Fruit fly (Drosophila melanogaster) whole organism, embryonic: ENCODE results near the gene scu.
A peak's percentile ranks its signal among the peaks of the same experiment; 100 is the strongest.

Experiments used
- Antp ChIP-seq: fragments of 200-800 bp; sonication (Bioruptor generic); optimal IDR thresholded peaks from 3 replicates; lab custom pipeline; 2016; ENCODE audit warnings: missing biosample characterization, missing genetic modification characterization
- CG10321 ChIP-seq: fragments of 200-800 bp; sonication (Bioruptor generic); IDR thresholded peaks from 2 replicates; pipeline ENCODE4 v1.3.6; 2022; ENCODE audit warnings: missing biosample characterization, missing genetic modification characterization
- CG10543 ChIP-seq: fragments of 200-800 bp; sonication (Bioruptor generic); optimal IDR thresholded peaks from 3 replicates; lab custom pipeline; 2017; ENCODE audit warnings: missing biosample characterization, mild to moderate bottlenecking, missing genetic modification characterization, moderate library complexity
- CG11247 ChIP-seq: fragments of 200-800 bp; sonication (Bioruptor generic); IDR thresholded peaks from 2 replicates; pipeline ENCODE4 v1.3.6; 2022; ENCODE audit warnings: missing biosample characterization, missing genetic modification characterization
- CG11696 ChIP-seq: fragments of 200-800 bp; sonication (Bioruptor generic); IDR thresholded peaks from 2 replicates; pipeline ENCODE4 v1.3.6; 2022; ENCODE audit warnings: missing biosample characterization, missing genetic modification characterization
- CG13424 ChIP-seq: fragments of 200-800 bp; sonication (Bioruptor generic); optimal IDR thresholded peaks from 2 replicates; lab custom pipeline; 2019; ENCODE audit warnings: missing biosample characterization, mild to moderate bottlenecking, missing genetic modification characterization, moderate library complexity
- CG14014 ChIP-seq: fragments of 200-800 bp; sonication (Bioruptor generic); IDR thresholded peaks from 2 replicates; pipeline ENCODE4 v1.3.6; 2022; ENCODE audit warnings: missing biosample characterization, missing genetic modification characterization
- CG14965 ChIP-seq: fragments of 200-800 bp; sonication (Bioruptor generic); optimal IDR thresholded peaks from 2 replicates; lab custom pipeline; 2016; ENCODE audit warnings: missing biosample characterization, missing genetic modification characterization, borderline replicate concordance
- CG2120 ChIP-seq: fragments of 200-800 bp; sonication (Bioruptor generic); optimal IDR thresholded peaks from 3 replicates; lab custom pipeline; 2016; ENCODE audit warnings: missing biosample characterization, missing genetic modification characterization
- CG2202 ChIP-seq: fragments of 200-800 bp; sonication (Bioruptor generic); optimal IDR thresholded peaks from 2 replicates; lab custom pipeline; 2018; ENCODE audit warnings: missing biosample characterization, mild to moderate bottlenecking, missing genetic modification characterization
- CG31365 ChIP-seq: fragments of 200-800 bp; sonication (Bioruptor generic); optimal IDR thresholded peaks from 2 replicates; lab custom pipeline; 2018; ENCODE audit warnings: missing biosample characterization, mild to moderate bottlenecking, missing genetic modification characterization
- CG33557 ChIP-seq: fragments of 200-800 bp; sonication (Bioruptor generic); optimal IDR thresholded peaks from 2 replicates; lab custom pipeline; 2019; ENCODE audit warnings: missing biosample characterization, mild to moderate bottlenecking, missing genetic modification characterization, moderate library complexity
- CG34422 ChIP-seq: fragments of 200-800 bp; sonication (Bioruptor generic); IDR thresholded peaks from 3 replicates; pipeline ENCODE4 v1.3.6; 2022; ENCODE audit warnings: missing biosample characterization, missing genetic modification characterization
- CG4820 ChIP-seq: fragments of 200-800 bp; sonication (Bioruptor generic); optimal IDR thresholded peaks from 3 replicates; lab custom pipeline; 2016; ENCODE audit warnings: missing biosample characterization, missing genetic modification characterization
- CG6689 ChIP-seq: fragments of 200-800 bp; sonication (Bioruptor generic); IDR thresholded peaks from 2 replicates; pipeline ENCODE4 v1.3.6; 2022; ENCODE audit warnings: missing biosample characterization, missing genetic modification characterization
- CG7271 ChIP-seq: fragments of 200-800 bp; sonication (Bioruptor generic); optimal IDR thresholded peaks from 2 replicates; lab custom pipeline; 2018; ENCODE audit warnings: missing biosample characterization, mild to moderate bottlenecking, missing genetic modification characterization, moderate library complexity
- CG7839 ChIP-seq: fragments of 200-800 bp; sonication (Bioruptor generic); optimal IDR thresholded peaks from 3 replicates; lab custom pipeline; 2018; ENCODE audit warnings: missing biosample characterization, mild to moderate bottlenecking, missing genetic modification characterization, moderate library complexity
- CG9876 ChIP-seq: fragments of 200-800 bp; sonication (Bioruptor generic); optimal IDR thresholded peaks from 2 replicates; lab custom pipeline; 2016; ENCODE audit warnings: missing biosample characterization, missing genetic modification characterization
- D ChIP-seq, 2 experiments: fragments of 200-800 bp in 1 of 2; fragments of >200 bp in 1 of 2; sonication (Bioruptor generic) in 1 of 2; optimal IDR thresholded peaks; 2 replicates in 1 of 2; 3 replicates in 1 of 2; lab custom pipeline; 2017; ENCODE audit warnings: mild to moderate bottlenecking in 1 of 2, missing biosample characterization in 1 of 2, missing genetic modification characterization in 1 of 2, missing genetic modification reagents in 1 of 2
- D19B ChIP-seq: fragments of 200-800 bp; sonication (Bioruptor generic); optimal IDR thresholded peaks from 2 replicates; lab custom pipeline; 2017; ENCODE audit warnings: missing biosample characterization, mild to moderate bottlenecking, missing genetic modification characterization
- Dll ChIP-seq: fragments of 200-800 bp; sonication (Bioruptor generic); IDR thresholded peaks from 4 replicates; pipeline ENCODE4 v1.3.6; 2022; ENCODE audit warnings: missing biosample characterization, missing genetic modification characterization; ENCODE audit not compliant: partially characterized antibody
- Doc2 ChIP-seq: fragments of 200-800 bp; sonication (Bioruptor generic); IDR thresholded peaks from 2 replicates; pipeline ENCODE4 v1.3.6; 2022; ENCODE audit warnings: missing biosample characterization, missing genetic modification characterization
- Lim3 ChIP-seq: fragments of 200-800 bp; sonication (Bioruptor generic); IDR thresholded peaks from 2 replicates; pipeline ENCODE4 v1.3.6; 2022; ENCODE audit warnings: missing biosample characterization, missing genetic modification characterization
- Mrtf ChIP-seq: fragments of 200-800 bp; sonication (Bioruptor generic); IDR thresholded peaks from 3 replicates; pipeline ENCODE4 v1.3.6; 2022; ENCODE audit warnings: missing biosample characterization, missing genetic modification characterization
- NK7.1 ChIP-seq: fragments of 200-800 bp; sonication (Bioruptor generic); optimal IDR thresholded peaks from 3 replicates; lab custom pipeline; 2016; ENCODE audit warnings: missing biosample characterization, missing genetic modification characterization
- Nf-YC ChIP-seq: fragments of 200-800 bp; optimal IDR thresholded peaks from 3 replicates; lab custom pipeline; 2019; ENCODE audit warnings: missing biosample characterization, mild to moderate bottlenecking, missing genetic modification characterization, moderate library complexity
- Oli ChIP-seq: fragments of 200-800 bp; sonication (Bioruptor generic); optimal IDR thresholded peaks from 2 replicates; lab custom pipeline; 2018; ENCODE audit warnings: missing biosample characterization, mild to moderate bottlenecking, missing genetic modification characterization, moderate library complexity
- Rfx ChIP-seq: fragments of 200-800 bp; sonication (Bioruptor generic); IDR thresholded peaks from 2 replicates; pipeline ENCODE4 v1.3.6; 2022; ENCODE audit warnings: missing biosample characterization, missing genetic modification characterization
- Sox102F ChIP-seq: fragments of 200-800 bp; sonication (Bioruptor generic); optimal IDR thresholded peaks from 2 replicates; lab custom pipeline; 2018; ENCODE audit warnings: missing biosample characterization, mild to moderate bottlenecking, missing genetic modification characterization, moderate library complexity
- Sry-β ChIP-seq: fragments of 200-800 bp; sonication (Bioruptor generic); optimal IDR thresholded peaks from 2 replicates; lab custom pipeline; 2018; ENCODE audit warnings: missing biosample characterization, mild to moderate bottlenecking, missing genetic modification characterization, moderate library complexity
- al ChIP-seq: fragments of 200-800 bp; sonication (Bioruptor generic); IDR thresholded peaks from 2 replicates; pipeline ENCODE4 v1.3.6; 2022; ENCODE audit warnings: missing biosample characterization, missing genetic modification characterization
- ap ChIP-seq: fragments of 200-800 bp; sonication (Bioruptor generic); IDR thresholded peaks from 2 replicates; pipeline ENCODE4 v1.3.6; 2022; ENCODE audit warnings: missing biosample characterization, missing genetic modification characterization
- ara ChIP-seq: fragments of 200-800 bp; sonication (Bioruptor generic); IDR thresholded peaks from 2 replicates; pipeline ENCODE4 v1.3.6; 2022; ENCODE audit warnings: missing biosample characterization, missing genetic modification characterization
- da ChIP-seq: fragments of 200-800 bp; sonication (Bioruptor generic); optimal IDR thresholded peaks from 2 replicates; lab custom pipeline; 2016; ENCODE audit warnings: missing biosample characterization, missing genetic modification characterization
- gfzf ChIP-seq: fragments of 200-800 bp; sonication (Bioruptor generic); optimal IDR thresholded peaks from 2 replicates; lab custom pipeline; 2016; ENCODE audit warnings: missing biosample characterization, mild to moderate bottlenecking, missing genetic modification characterization, moderate library complexity
- grau ChIP-seq: fragments of 200-800 bp; optimal IDR thresholded peaks from 3 replicates; lab custom pipeline; 2019; ENCODE audit warnings: missing biosample characterization, mild to moderate bottlenecking, missing genetic modification characterization, moderate library complexity
- gsb-n ChIP-seq: fragments of 200-800 bp; sonication (Bioruptor generic); optimal IDR thresholded peaks from 3 replicates; lab custom pipeline; 2018; ENCODE audit warnings: missing biosample characterization, mild to moderate bottlenecking, missing genetic modification characterization
- inv ChIP-seq: fragments of 200-800 bp; sonication (Bioruptor generic); IDR thresholded peaks from 2 replicates; pipeline ENCODE4 v1.3.6; 2022; ENCODE audit warnings: missing biosample characterization, missing genetic modification characterization; ENCODE audit not compliant: partially characterized antibody
- mirr ChIP-seq: fragments of 200-800 bp; sonication (Bioruptor generic); optimal IDR thresholded peaks from 3 replicates; lab custom pipeline; 2018; ENCODE audit warnings: missing biosample characterization, mild to moderate bottlenecking, missing genetic modification characterization
- nerfin-2 ChIP-seq: fragments of 200-800 bp; sonication (Bioruptor generic); IDR thresholded peaks from 2 replicates; pipeline ENCODE4 v1.3.6; 2022; ENCODE audit warnings: missing biosample characterization, missing genetic modification characterization; ENCODE audit not compliant: partially characterized antibody
- org-1 ChIP-seq: fragments of 200-800 bp; sonication (Bioruptor generic); optimal IDR thresholded peaks from 2 replicates; lab custom pipeline; 2017; ENCODE audit warnings: missing biosample characterization, missing genetic modification characterization
- otp ChIP-seq: fragments of 200-800 bp; sonication (Bioruptor generic); IDR thresholded peaks from 3 replicates; pipeline ENCODE4, ENCODE4 v1.3.6; 2022; ENCODE audit warnings: missing biosample characterization, missing genetic modification characterization
- pb ChIP-seq: fragments of 200-800 bp; sonication (Bioruptor generic); optimal IDR thresholded peaks from 3 replicates; lab custom pipeline; 2016; ENCODE audit warnings: missing biosample characterization, missing genetic modification characterization
- pita ChIP-seq: fragments of 200-800 bp; sonication (Bioruptor generic); optimal IDR thresholded peaks from 2 replicates; lab custom pipeline; 2017; ENCODE audit warnings: missing biosample characterization, mild to moderate bottlenecking, missing genetic modification characterization
- pros ChIP-seq: fragments of 200-800 bp; sonication (Bioruptor generic); optimal IDR thresholded peaks from 3 replicates; lab custom pipeline; 2019; ENCODE audit warnings: missing biosample characterization, mild to moderate bottlenecking, missing genetic modification characterization, moderate library complexity
- sens ChIP-seq: fragments of 200-800 bp; sonication (Bioruptor generic); peaks from one replicate; lab custom pipeline; 2016; ENCODE audit warnings: missing biosample characterization, missing genetic modification characterization
- sens-2 ChIP-seq: fragments of 200-800 bp; sonication (Bioruptor generic); IDR thresholded peaks from 2 replicates; pipeline ENCODE4 v1.3.6; 2022; ENCODE audit warnings: missing biosample characterization, missing genetic modification characterization
- trem ChIP-seq: fragments of 200-800 bp; optimal IDR thresholded peaks from 3 replicates; lab custom pipeline; 2019; ENCODE audit warnings: missing biosample characterization, mild to moderate bottlenecking, missing genetic modification characterization, moderate library complexity
- unpg ChIP-seq: fragments of 200-800 bp; sonication (Bioruptor generic); optimal IDR thresholded peaks from 3 replicates; lab custom pipeline; 2018; ENCODE audit warnings: missing biosample characterization, mild to moderate bottlenecking, missing genetic modification characterization, moderate library complexity
- usp ChIP-seq: fragments of >200 bp; optimal IDR thresholded peaks from 2 replicates; lab custom pipeline; 2017; ENCODE audit warnings: missing biosample characterization, missing genetic modification characterization

The scu gene

dm6 chrX:18092810-18093222 is 1.8 kb downstream of the scu start, which contains the start of gene RhoGAP16F (continued):
- peak; percentile 88 for TF ChIP-seq unpg (GFP tag; lab: Kevin White, UChicago)
- TF ChIP-seq grau, result peak; percentile 86
- peak; percentile 6 for TF ChIP-seq Sry-β (GFP tag; lab: Kevin White, UChicago)
- TF ChIP-seq da (GFP tag; lab: Kevin White, UChicago), result peak; percentile 9
- TF ChIP-seq sens, result peak; percentile 95
- TF ChIP-seq otp (GFP tag; lab: Robert Waterston, UW), result peak; percentile 71; the same call in 2 of the 3 replicates
- peak; percentile 22; the same call in 1 of the 2 replicates for TF ChIP-seq Lim3 (GFP tag; lab: Robert Waterston, UW)
- no peak for TF ChIP-seq pros
- TF ChIP-seq Sox102F, result peak; percentile 83
- no peak for TF ChIP-seq Dll
- peak; percentile 79 for TF ChIP-seq CG4820 (GFP tag; lab: Kevin White, UChicago)
- peak; percentile 57 for TF ChIP-seq CG9876
- TF ChIP-seq CG2120, result peak; percentile 92
- peak; percentile 60 for TF ChIP-seq ap (GFP tag; lab: Robert Waterston, UW)
- TF ChIP-seq org-1 (GFP tag; lab: Kevin White, UChicago), result peak; percentile 56
- TF ChIP-seq mirr (GFP tag; lab: Kevin White, UChicago), result peak; percentile 29
- peak; percentile 87 for TF ChIP-seq CG34422 (GFP tag; lab: Robert Waterston, UW)
- peak; percentile 80 for TF ChIP-seq al (GFP tag; lab: Robert Waterston, UW)
- peak; percentile 83 for TF ChIP-seq CG13424 (tag; lab: Kevin White, UChicago)
- peak; percentile 44 for TF ChIP-seq CG11696 (GFP tag; lab: Robert Waterston, UW)
- peak; percentile 81 for TF ChIP-seq CG11247
- peak; percentile 38; the same call in 1 of the 2 replicates for TF ChIP-seq sens-2 (GFP tag; lab: Robert Waterston, UW)
- peak; percentile 84 for TF ChIP-seq Oli (tag; lab: Kevin White, UChicago)
- TF ChIP-seq D19B (GFP tag; lab: Kevin White, UChicago), result peak; percentile 99
- no peak for TF ChIP-seq nerfin-2 (GFP tag; lab: Robert Waterston, UW)
- TF ChIP-seq CG10543 (GFP tag; lab: Kevin White, UChicago), result peak; percentile 84
- peak; percentile 79 for TF ChIP-seq ara (GFP tag; lab: Robert Waterston, UW)
- peak; percentile 71 for TF ChIP-seq CG7271 (tag; lab: Kevin White, UChicago)
- TF ChIP-seq CG14965 (GFP tag; lab: Kevin White, UChicago), result no peak
- TF ChIP-seq inv (GFP tag; lab: Robert Waterston, UW), result no peak
- TF ChIP-seq CG14014 (GFP tag; lab: Robert Waterston, UW), result peak; percentile 81
- TF ChIP-seq CG33557 (GFP tag; lab: Kevin White, UChicago), result peak; percentile 75
- TF ChIP-seq Antp (GFP tag; lab: Kevin White, UChicago), result peak; percentile 63
- TF ChIP-seq CG10321, result peak; percentile 43; the same call in 1 of the 2 replicates
- TF ChIP-seq CG7839 (tag; lab: Kevin White, UChicago), result peak; percentile 88
- TF ChIP-seq trem (tag; lab: Kevin White, UChicago), result peak; percentile 99
- TF ChIP-seq pita, result no peak
- TF ChIP-seq Rfx, result peak; percentile 85
- no peak for TF ChIP-seq pb (GFP tag; lab: Kevin White, UChicago)
- TF ChIP-seq CG2202 (tag; lab: Kevin White, UChicago), result peak; percentile 72
- peak; percentile 72 for TF ChIP-seq Nf-YC (tag; lab: Kevin White, UChicago)
- no peak for TF ChIP-seq usp (GFP tag; lab: Kevin White, UChicago)
- no peak for TF ChIP-seq D (optimal IDR thresholded peaks at IDR 0.05; lab: Kevin White, UChicago)
- TF ChIP-seq D (GFP tag; optimal IDR thresholded peaks at IDR 0.05; lab: Kevin White, UChicago), result peak; percentile 69
- TF ChIP-seq Doc2 (GFP tag; lab: Robert Waterston, UW), result no peak
- peak; percentile 5 for TF ChIP-seq gfzf
- peak; percentile 83 for TF ChIP-seq gsb-n (tag; lab: Kevin White, UChicago)
- peak; percentile 45 for TF ChIP-seq NK7.1 (GFP tag; lab: Kevin White, UChicago)
- TF ChIP-seq Mrtf (GFP tag; lab: Robert Waterston, UW), result peak; percentile 67; the same call in 1 of the 3 replicates
- peak; percentile 80 for TF ChIP-seq CG6689 (GFP tag; lab: Robert Waterston, UW)
- TF ChIP-seq CG31365 (tag; lab: Kevin White, UChicago), result peak; percentile 44
